Fruit fly (Drosophila melanogaster): Measurements from ENCODE around the gene Rtel1.

dm6 chrX:5735268-5735941, 12.1 kb upstream of the Rtel1 start:
- TF ChIP-seq usp (GFP tag; optimal IDR thresholded peaks at IDR 0.05) (no peak), psq (optimal IDR thresholded peaks at IDR 0.05) (no peak), pan (optimal IDR thresholded peaks at IDR 0.05) (no peak)
